Fruit fly (Drosophila melanogaster) whole organism, embryonic: Measurements from ENCODE around the gene anchor.

Experiments
- CG10147 ChIP-seq: fragments of 200-800 bp; sonication (Bioruptor generic); optimal IDR thresholded peaks from 2 replicates; lab custom pipeline; 2019; ENCODE audit warnings: missing biosample characterization, mild to moderate bottlenecking, missing genetic modification characterization, moderate library complexity
- CG10321 ChIP-seq: fragments of 200-800 bp; sonication (Bioruptor generic); IDR thresholded peaks from 2 replicates; pipeline ENCODE4 v1.3.6; 2022; ENCODE audit warnings: missing biosample characterization, missing genetic modification characterization
- CG11093 ChIP-seq: fragments of 200-800 bp; sonication (Bioruptor generic); IDR thresholded peaks from 3 replicates; pipeline ENCODE4 v1.3.6; 2022; ENCODE audit warnings: missing biosample characterization, missing genetic modification characterization
- CG11398 ChIP-seq: fragments of 200-800 bp; sonication (Bioruptor generic); optimal IDR thresholded peaks from 2 replicates; lab custom pipeline; 2016; ENCODE audit warnings: missing biosample characterization, missing genetic modification characterization
- CG11723 ChIP-seq: fragments of 200-800 bp; sonication (Bioruptor generic); optimal IDR thresholded peaks from 2 replicates; lab custom pipeline; 2017; ENCODE audit warnings: missing biosample characterization, mild to moderate bottlenecking, missing genetic modification characterization
- CG12104 ChIP-seq: fragments of 200-800 bp; sonication (Bioruptor generic); optimal IDR thresholded peaks from 3 replicates; lab custom pipeline; 2016; ENCODE audit warnings: missing biosample characterization, missing genetic modification characterization
- CG12236 ChIP-seq: fragments of 200-800 bp; sonication (Bioruptor generic); optimal IDR thresholded peaks from 2 replicates; lab custom pipeline; 2016; ENCODE audit warnings: missing biosample characterization, missing genetic modification characterization
- CG13894 ChIP-seq: fragments of 200-800 bp; sonication (Bioruptor generic); optimal IDR thresholded peaks from 3 replicates; lab custom pipeline; 2018; ENCODE audit warnings: missing biosample characterization, mild to moderate bottlenecking, missing genetic modification characterization, moderate library complexity
- CG15696 ChIP-seq: fragments of 200-800 bp; sonication (Bioruptor generic); optimal IDR thresholded peaks from 2 replicates; lab custom pipeline; 2019; ENCODE audit warnings: missing biosample characterization, mild to moderate bottlenecking, missing genetic modification characterization, moderate library complexity
- CG1647 ChIP-seq: fragments of 200-800 bp; sonication (Bioruptor generic); optimal IDR thresholded peaks from 3 replicates; lab custom pipeline; 2016; ENCODE audit warnings: missing biosample characterization, missing genetic modification characterization
- CG18011 ChIP-seq: fragments of 200-800 bp; sonication (Bioruptor generic); optimal IDR thresholded peaks from 2 replicates; lab custom pipeline; 2017; ENCODE audit warnings: missing biosample characterization, missing genetic modification characterization, mild to moderate bottlenecking, moderate library complexity, missing genotype
- CG31388 ChIP-seq: fragments of 200-800 bp; sonication (Bioruptor generic); optimal IDR thresholded peaks from 2 replicates; lab custom pipeline; 2016; ENCODE audit warnings: missing biosample characterization, missing genetic modification characterization
- CG3838 ChIP-seq: fragments of 200-800 bp; sonication (Bioruptor generic); optimal IDR thresholded peaks from 3 replicates; lab custom pipeline; 2016; ENCODE audit warnings: missing biosample characterization, missing genetic modification characterization
- CG4282 ChIP-seq: fragments of 200-800 bp; sonication (Bioruptor generic); optimal IDR thresholded peaks from 2 replicates; lab custom pipeline; 2016; ENCODE audit warnings: missing biosample characterization, missing genetic modification characterization
- CG6175 ChIP-seq: fragments of 200-800 bp; sonication (Bioruptor generic); IDR thresholded peaks from 3 replicates; pipeline ENCODE4 v1.3.6; 2022; ENCODE audit warnings: missing biosample characterization, missing genetic modification characterization
- CG6272 ChIP-seq: fragments of 200-800 bp; sonication (Bioruptor generic); IDR thresholded peaks from 2 replicates; pipeline ENCODE4 v1.3.6; 2022; ENCODE audit warnings: missing biosample characterization, missing genetic modification characterization
- CG7839 ChIP-seq: fragments of 200-800 bp; sonication (Bioruptor generic); optimal IDR thresholded peaks from 3 replicates; lab custom pipeline; 2018; ENCODE audit warnings: missing biosample characterization, mild to moderate bottlenecking, missing genetic modification characterization, moderate library complexity
- CG8388 ChIP-seq: fragments of 200-800 bp; sonication (Bioruptor generic); optimal IDR thresholded peaks from 2 replicates; lab custom pipeline; 2019; ENCODE audit warnings: missing biosample characterization, mild to moderate bottlenecking, missing genetic modification characterization, moderate library complexity
- CkIIα-i1 ChIP-seq: fragments of 200-800 bp; sonication (Bioruptor generic); IDR thresholded peaks from 2 replicates; pipeline ENCODE4 v1.3.6; 2022; ENCODE audit warnings: missing biosample characterization, missing genetic modification characterization
- CoRest ChIP-seq: fragments of 200-800 bp; sonication (Bioruptor generic); optimal IDR thresholded peaks from 3 replicates; lab custom pipeline; 2018; ENCODE audit warnings: missing biosample characterization, mild to moderate bottlenecking, missing genetic modification characterization, moderate library complexity
- D ChIP-seq, 2 experiments: fragments of 200-800 bp in 1 of 2; fragments of >200 bp in 1 of 2; sonication (Bioruptor generic) in 1 of 2; optimal IDR thresholded peaks; 2 replicates in 1 of 2; 3 replicates in 1 of 2; lab custom pipeline; 2017; ENCODE audit warnings: mild to moderate bottlenecking in 1 of 2, missing biosample characterization in 1 of 2, missing genetic modification characterization in 1 of 2, missing genetic modification reagents in 1 of 2
- D19A ChIP-seq: fragments of 200-800 bp; optimal IDR thresholded peaks from 3 replicates; lab custom pipeline; 2019; ENCODE audit warnings: missing biosample characterization, mild to moderate bottlenecking, missing genetic modification characterization, moderate library complexity
- Dll ChIP-seq: fragments of 200-800 bp; sonication (Bioruptor generic); IDR thresholded peaks from 4 replicates; pipeline ENCODE4 v1.3.6; 2022; ENCODE audit warnings: missing biosample characterization, missing genetic modification characterization; ENCODE audit not compliant: partially characterized antibody
- Doc3 ChIP-seq: fragments of 200-800 bp; sonication (Bioruptor generic); IDR thresholded peaks from 3 replicates; pipeline ENCODE4 v1.3.6; 2022; ENCODE audit warnings: missing biosample characterization, missing genetic modification characterization; ENCODE audit not compliant: partially characterized antibody
- Dref ChIP-seq: fragments of 200-800 bp; sonication (Bioruptor generic); IDR thresholded peaks from 2 replicates; pipeline ENCODE4 v1.3.6; 2022; ENCODE audit warnings: missing biosample characterization, missing genetic modification characterization
- Elba2 ChIP-seq: fragments of 200-800 bp; sonication (Bioruptor generic); optimal IDR thresholded peaks from 3 replicates; lab custom pipeline; 2016; ENCODE audit warnings: missing biosample characterization, missing genetic modification characterization
- Fer2 ChIP-seq: fragments of 200-800 bp; sonication (Bioruptor generic); optimal IDR thresholded peaks from 2 replicates; lab custom pipeline; 2018; ENCODE audit warnings: missing biosample characterization, mild to moderate bottlenecking, missing genetic modification characterization, moderate library complexity
- HmgZ ChIP-seq: fragments of 200-800 bp; sonication (Bioruptor generic); optimal IDR thresholded peaks from 2 replicates; lab custom pipeline; 2018; ENCODE audit warnings: missing biosample characterization, mild to moderate bottlenecking, missing genetic modification characterization
- Hmr ChIP-seq: fragments of 200-800 bp; sonication (Bioruptor generic); optimal IDR thresholded peaks from 3 replicates; lab custom pipeline; 2017; ENCODE audit warnings: mild to moderate bottlenecking, missing biosample characterization, missing genetic modification reagents, missing genetic modification characterization
- Lhr ChIP-seq: fragments of 200-800 bp; sonication (Bioruptor generic); optimal IDR thresholded peaks from 3 replicates; lab custom pipeline; 2017; ENCODE audit warnings: mild to moderate bottlenecking, missing biosample characterization, missing genetic modification reagents, missing genetic modification characterization
- MBD-R2 ChIP-seq: fragments of 200-800 bp; sonication (Bioruptor generic); IDR thresholded peaks from 2 replicates; pipeline ENCODE4 v1.3.6; 2022; ENCODE audit warnings: missing biosample characterization, missing genetic modification characterization
- NFAT ChIP-seq: fragments of 200-800 bp; sonication (Bioruptor generic); IDR thresholded peaks from 2 replicates; pipeline ENCODE4 v1.3.6; 2022; ENCODE audit warnings: missing biosample characterization, missing genetic modification characterization
- Nf-YC ChIP-seq: fragments of 200-800 bp; optimal IDR thresholded peaks from 3 replicates; lab custom pipeline; 2019; ENCODE audit warnings: missing biosample characterization, mild to moderate bottlenecking, missing genetic modification characterization, moderate library complexity
- Pdp1 ChIP-seq, 2 experiments: fragments of 200-800 bp; sonication (Bioruptor generic); optimal IDR thresholded peaks; 3 replicates each; lab custom pipeline; 2016; ENCODE audit warnings: missing biosample characterization in 2 of 2, missing genetic modification characterization in 2 of 2, mild to moderate bottlenecking in 1 of 2, moderate library complexity in 1 of 2
- Spps ChIP-seq: fragments of 200-800 bp; sonication (Bioruptor generic); optimal IDR thresholded peaks from 2 replicates; lab custom pipeline; 2018; ENCODE audit warnings: missing biosample characterization, mild to moderate bottlenecking, missing genetic modification characterization
- Sry-δ ChIP-seq: fragments of 200-800 bp; sonication (Bioruptor generic); optimal IDR thresholded peaks from 2 replicates; lab custom pipeline; 2016; ENCODE audit warnings: missing biosample characterization, missing genetic modification characterization
- Stat92E ChIP-seq, 3 experiments: fragments of >200 bp in 2 of 3; fragments of 200-800 bp in 1 of 3; sonication (Bioruptor generic) in 1 of 3; optimal IDR thresholded peaks; 2 replicates each; lab custom pipeline; 2017 to 2019; ENCODE audit warnings: missing biosample characterization in 3 of 3, missing genetic modification characterization in 3 of 3, mild to moderate bottlenecking in 1 of 3, moderate library complexity in 1 of 3
- Xbp1 ChIP-seq: fragments of 200-800 bp; sonication (Bioruptor generic); optimal IDR thresholded peaks from 3 replicates; lab custom pipeline; 2016; ENCODE audit warnings: missing biosample characterization, mild to moderate bottlenecking, missing genetic modification characterization
- cas ChIP-seq: fragments of 200-800 bp; sonication (Bioruptor generic); IDR thresholded peaks from 2 replicates; pipeline ENCODE4 v1.3.6; 2022; ENCODE audit warnings: missing biosample characterization, missing genetic modification characterization
- chm ChIP-seq: fragments of 200-800 bp; sonication (Bioruptor generic); IDR thresholded peaks from 2 replicates; pipeline ENCODE4 v1.3.6; 2022; ENCODE audit warnings: missing biosample characterization, missing genetic modification characterization
- ci ChIP-seq: fragments of 200-800 bp; sonication (Bioruptor generic); IDR thresholded peaks from 3 replicates; pipeline ENCODE4 v1.3.6; 2022; ENCODE audit warnings: missing biosample characterization, missing genetic modification characterization
- crp ChIP-seq, 2 experiments: fragments of 200-800 bp; sonication (Bioruptor generic); optimal IDR thresholded peaks; 2 replicates in 1 of 2; 3 replicates in 1 of 2; lab custom pipeline; 2017; ENCODE audit warnings: missing biosample characterization in 2 of 2, missing genetic modification characterization in 2 of 2, mild to moderate bottlenecking in 1 of 2, moderate library complexity in 1 of 2
- ems ChIP-seq: fragments of 200-800 bp; sonication (Bioruptor generic); optimal IDR thresholded peaks from 3 replicates; lab custom pipeline; 2016; ENCODE audit warnings: missing biosample characterization, missing genetic modification characterization
- en ChIP-seq: fragments of 200-800 bp; sonication (Bioruptor generic); optimal IDR thresholded peaks from 2 replicates; lab custom pipeline; 2016; ENCODE audit warnings: missing biosample characterization, missing genetic modification characterization
- esg ChIP-seq: fragments of 200-800 bp; sonication (Bioruptor generic); conservative IDR thresholded peaks from 2 replicates; pipeline ENCODE4 v1.3.6; 2022; ENCODE audit warnings: missing biosample characterization, missing genetic modification characterization
- repo ChIP-seq: fragments of 200-800 bp; sonication (Bioruptor generic); optimal IDR thresholded peaks from 2 replicates; lab custom pipeline; 2016; ENCODE audit warnings: missing biosample characterization, missing genetic modification characterization
- sug ChIP-seq: fragments of 200-800 bp; optimal IDR thresholded peaks from 2 replicates; lab custom pipeline; 2019; ENCODE audit warnings: missing biosample characterization, mild to moderate bottlenecking, missing genetic modification characterization, moderate library complexity
- tgo ChIP-seq: fragments of 200-800 bp; sonication (Bioruptor generic); IDR thresholded peaks from 3 replicates; pipeline ENCODE4 v1.3.6; 2022; ENCODE audit warnings: missing biosample characterization, missing genetic modification characterization
- tx ChIP-seq: fragments of 200-800 bp; sonication (Bioruptor generic); optimal IDR thresholded peaks from 2 replicates; lab custom pipeline; 2016; ENCODE audit warnings: missing biosample characterization, missing genetic modification characterization
- z ChIP-seq: fragments of 200-800 bp; sonication (Bioruptor generic); IDR thresholded peaks from 3 replicates; pipeline ENCODE4 v1.3.6; 2022; ENCODE audit warnings: missing biosample characterization, missing genetic modification characterization

Gene anchor

DNA sequence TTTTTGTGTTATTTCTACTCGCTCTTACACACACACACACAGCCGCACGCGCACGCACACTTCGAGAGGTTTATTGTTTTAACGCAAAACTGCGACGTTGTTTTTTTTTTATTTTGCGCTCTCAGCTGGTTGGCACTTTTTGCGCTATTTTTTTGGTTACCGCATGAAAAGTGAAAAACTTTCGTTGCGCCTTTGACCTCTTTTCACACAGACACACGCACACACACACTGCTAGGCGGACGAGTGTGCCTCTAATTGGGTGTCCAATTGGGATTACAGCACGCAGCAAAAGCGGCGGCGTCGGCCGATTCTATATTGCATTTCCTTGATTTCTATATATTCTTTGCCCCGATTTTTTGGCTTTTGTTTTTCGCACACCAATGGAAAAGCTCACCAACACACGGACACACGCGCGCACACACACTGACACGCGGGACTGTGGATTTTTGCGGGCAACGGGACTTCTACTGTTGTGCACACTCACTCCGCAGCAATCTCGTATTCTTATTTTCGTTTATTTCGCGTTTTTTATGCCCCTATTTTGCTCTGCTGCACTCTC, 46.8 kb downstream of the anchor start (continued):
- TF ChIP-seq CG18011 (GFP tag; lab: Kevin White, UChicago) (no peak), Nf-YC (tag; lab: Kevin White, UChicago) (no peak), en (GFP tag; lab: Kevin White, UChicago) (no peak), HmgZ (tag; lab: Kevin White, UChicago) (no peak), D19A (tag; lab: Kevin White, UChicago) (no peak), CG13894 (tag; lab: Kevin White, UChicago) (no peak), NFAT (GFP tag; lab: Robert Waterston, UW) (no peak), D (optimal IDR thresholded peaks at IDR 0.05; lab: Kevin White, UChicago) (no peak), D (GFP tag; optimal IDR thresholded peaks at IDR 0.05; lab: Kevin White, UChicago) (no peak), crp (GFP tag; optimal IDR thresholded peaks at IDR 0.05; lab: Kevin White, UChicago) (no peak), Spps (tag; lab: Kevin White, UChicago) (no peak), Fer2 (tag; lab: Kevin White, UChicago) (no peak), Elba2 (GFP tag; lab: Kevin White, UChicago) (peak; percentile 94), CG12104 (GFP tag; lab: Kevin White, UChicago) (no peak), CG12236 (no peak), Lhr (GFP tag; lab: Kevin White, UChicago) (no peak), CG8388 (GFP tag; lab: Kevin White, UChicago) (no peak), CG6272 (GFP tag; lab: Robert Waterston, UW) (no peak), CG10147 (GFP tag; lab: Kevin White, UChicago) (no peak), CG11093 (GFP tag; lab: Robert Waterston, UW) (no peak), Xbp1 (no peak), CG11398 (no peak), sug (tag; lab: Kevin White, UChicago) (no peak), Sry-δ (GFP tag; lab: Kevin White, UChicago) (no peak), ci (GFP tag; lab: Robert Waterston, UW) (0 out of 3 replicates have a peak, but pooled peaks have one; percentile 16), CG15696 (tag; lab: Kevin White, UChicago) (no peak), MBD-R2 (GFP tag; lab: Robert Waterston, UW) (no peak), Stat92E (GFP tag; optimal IDR thresholded peaks at IDR 0.05; lab: Kevin White, UChicago) (peak in 1 of 3 experiments; percentile 49), CG6175 (GFP tag; lab: Robert Waterston, UW) (no peak), CG10321 (GFP tag; lab: Robert Waterston, UW) (peak; percentile 6; the same call in 1 of the 2 replicates), CG31388 (GFP tag; lab: Kevin White, UChicago) (no peak), tx (GFP tag; lab: Kevin White, UChicago) (no peak), Doc3 (GFP tag; lab: Robert Waterston, UW) (no peak), Hmr (GFP tag; lab: Kevin White, UChicago) (no peak), chm (GFP tag; lab: Robert Waterston, UW) (peak; percentile 53; the same call in 1 of the 2 replicates), Dll (GFP tag; lab: Robert Waterston, UW) (no peak), CG11723 (no peak), z (GFP tag; lab: Robert Waterston, UW) (no peak), CG3838 (GFP tag; lab: Kevin White, UChicago) (no peak), CG1647 (no peak), CG7839 (tag; lab: Kevin White, UChicago) (no peak), Dref (GFP tag; lab: Robert Waterston, UW) (no peak), CG4282 (no peak), cas (no peak), Pdp1 (GFP tag; optimal IDR thresholded peaks at IDR 0.05; lab: Kevin White, UChicago) (peak in 1 of 2 experiments; percentile 58), ems (GFP tag; lab: Kevin White, UChicago) (no peak), CoRest (no peak), repo (GFP tag; lab: Kevin White, UChicago) (no peak), CkIIα-i1 (no peak), esg (GFP tag; lab: Robert Waterston, UW) (no peak), tgo (GFP tag; lab: Robert Waterston, UW) (no peak)
